Worm (Caenorhabditis elegans) whole organism, midembryonic: ENCODE measurements around the gene C06B8.2.

Experiments used
- T22C8.4 ChIP-seq: fragments of 200-800 bp; sonication (Bioruptor generic); IDR thresholded peaks from 2 replicates; pipeline ENCODE4 v1.3.6; 2022; ENCODE audit warnings: missing genetic modification characterization, missing compliant biosample characterization
- flt-1 ChIP-seq: fragments of 200-800 bp; sonication (Bioruptor generic); IDR thresholded peaks from 2 replicates; pipeline ENCODE4 v1.3.6; 2022; ENCODE audit warnings: missing genetic modification characterization, missing compliant biosample characterization
- klf-2 ChIP-seq: fragments of 200-800 bp; sonication (Bioruptor generic); conservative IDR thresholded peaks from 2 replicates; pipeline ENCODE4 v1.3.6; 2022; ENCODE audit warnings: missing genetic modification reagents, missing genetic modification characterization, missing compliant biosample characterization
- ref-1 ChIP-seq: fragments of 200-800 bp; sonication (Bioruptor generic); conservative IDR thresholded peaks from 2 replicates; pipeline ENCODE4 v1.3.6; 2022; ENCODE audit warnings: missing genetic modification reagents, missing genetic modification characterization, missing compliant biosample characterization
- tab-1 ChIP-seq: fragments of 200-800 bp; sonication (Bioruptor generic); IDR thresholded peaks from 2 replicates; pipeline ENCODE4 v1.3.6; 2022; ENCODE audit warnings: missing genetic modification characterization, missing compliant biosample characterization
- ztf-23 ChIP-seq: fragments of 200-800 bp; sonication (Bioruptor generic); IDR thresholded peaks from 2 replicates; pipeline ENCODE4 v1.3.6; 2022; ENCODE audit warnings: missing genetic modification reagents, missing genetic modification characterization, missing compliant biosample characterization

ce11 chrV:15487764-15488163 lies 9.2 kb upstream of the C06B8.2 start, which contains the start of gene srw-21:
- TF ChIP-seq flt-1 (GFP tag; lab: Robert Waterston, UW) (no peak), klf-2 (GFP tag; lab: Robert Waterston, UW) (no peak), tab-1 (GFP tag; lab: Robert Waterston, UW) (no peak), ztf-23 (no peak), ref-1 (GFP tag; lab: Robert Waterston, UW) (no peak), T22C8.4 (GFP tag; lab: Robert Waterston, UW) (no peak)
